Fruit fly (Drosophila melanogaster) S2 (cell line): Measurements from ENCODE around the gene ATP6AP2.

Experiments
- CG8478 ChIP-seq: fragments of >200 bp; optimal IDR thresholded peaks from 2 replicates; lab custom pipeline; 2018
- CTCF ChIP-seq, 2 experiments: fragments of >200 bp; optimal IDR thresholded peaks; 2 replicates each; lab custom pipeline; 2018

DNA sequence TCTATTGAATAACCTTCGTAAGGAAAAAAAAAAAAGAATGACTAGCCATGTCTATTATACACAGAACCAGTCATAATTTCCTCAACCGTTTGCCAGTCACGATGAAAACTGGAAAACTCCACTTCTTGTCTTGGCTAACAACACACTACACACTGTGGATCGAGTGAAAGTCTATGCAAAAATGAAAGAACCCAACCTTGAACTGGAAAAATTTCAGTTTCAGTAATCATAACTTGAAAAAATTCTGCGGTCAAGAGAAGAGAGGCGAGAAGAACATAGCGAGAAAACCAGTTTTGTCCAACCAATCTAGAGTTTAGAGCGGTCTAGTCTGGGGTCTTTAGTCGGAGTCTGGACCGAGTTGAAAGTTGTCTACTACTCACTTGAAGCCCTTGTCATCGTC is 42.8 kb upstream of the ATP6AP2 start:
- TF ChIP-seq CG8478 (lab: Kevin White, UChicago) (no peak), CTCF (optimal IDR thresholded peaks at IDR 0.05; lab: Kevin White, UChicago) (no peak)
